Worm (Caenorhabditis elegans) whole organism, L4 larva: ENCODE data around the gene sdz-18.
A peak's percentile ranks its signal among the peaks of the same experiment; 100 is the strongest.

Experiments
- D1046.2 ChIP-seq: fragments of 200-800 bp; sonication (Bioruptor generic); IDR thresholded peaks from 2 replicates; pipeline ENCODE4 v1.3.6; 2022; ENCODE audit warnings: missing genetic modification characterization, missing compliant biosample characterization
- F49E8.2 ChIP-seq: sonication (generic microtip); optimal IDR thresholded peaks from 2 replicates; lab custom pipeline; 2016; ENCODE audit warnings: missing compliant biosample characterization, mild to moderate bottlenecking, missing genetic modification characterization, borderline replicate concordance
- Y48G9A.11 ChIP-seq: fragments of 200-800 bp; sonication (Bioruptor generic); IDR thresholded peaks from 2 replicates; pipeline ENCODE4 v1.3.6; 2022; ENCODE audit warnings: missing genetic modification reagents, missing genetic modification characterization, missing compliant biosample characterization
- Y75B8A.6 ChIP-seq: fragments of 200-800 bp; sonication (Bioruptor generic); IDR thresholded peaks from 2 replicates; pipeline ENCODE4 v1.3.6; 2022; ENCODE audit warnings: missing genetic modification reagents, missing genetic modification characterization, missing compliant biosample characterization
- ZK337.2 ChIP-seq: fragments of 200-800 bp; sonication (Bioruptor generic); IDR thresholded peaks from 2 replicates; pipeline ENCODE4 v1.3.6; 2022; ENCODE audit warnings: missing genetic modification reagents, missing genetic modification characterization, missing compliant biosample characterization
- aha-1 ChIP-seq: fragments of 150-350 bp; peaks from one replicate; lab custom pipeline; 2014; ENCODE audit warnings: missing biosample characterization, missing genetic modification characterization
- attf-4 ChIP-seq: sonication (generic microtip); optimal IDR thresholded peaks from 3 replicates; lab custom pipeline; 2017; ENCODE audit warnings: missing biosample characterization, missing genetic modification characterization
- ceh-28 ChIP-seq: fragments of 150-350 bp; optimal IDR thresholded peaks from 2 replicates; lab custom pipeline; 2014; ENCODE audit warnings: missing biosample characterization, missing genetic modification reagents, missing genetic modification characterization
- ceh-82 ChIP-seq: sonication (generic microtip); optimal IDR thresholded peaks from 2 replicates; lab custom pipeline; 2017; ENCODE audit warnings: missing biosample characterization, missing genetic modification characterization
- cey-2 ChIP-seq: sonication (generic microtip); optimal IDR thresholded peaks from 3 replicates; lab custom pipeline; 2017; ENCODE audit warnings: missing genetic modification characterization, mild to moderate bottlenecking, missing compliant biosample characterization, antibody characterized with exemption, borderline replicate concordance; ENCODE audit not compliant: insufficient read depth
- daf-12 ChIP-seq: fragments of 150-350 bp; optimal IDR thresholded peaks from 2 replicates; lab custom pipeline; 2014; ENCODE audit warnings: missing biosample characterization, missing genetic modification reagents, missing genetic modification characterization
- daf-8 ChIP-seq: fragments of 200-800 bp; sonication (Bioruptor generic); IDR thresholded peaks from 2 replicates; pipeline ENCODE4 v1.3.6; 2022; ENCODE audit warnings: missing genetic modification characterization, missing compliant biosample characterization
- dmd-6 ChIP-seq: fragments of 200-800 bp; sonication (Bioruptor generic); IDR thresholded peaks from 2 replicates; pipeline ENCODE4 v1.3.6; 2022; ENCODE audit warnings: missing genetic modification reagents, missing genetic modification characterization, missing compliant biosample characterization
- duxl-1 ChIP-seq: sonication (generic microtip); optimal IDR thresholded peaks from 2 replicates; lab custom pipeline; 2016; ENCODE audit warnings: mild to moderate bottlenecking, missing genetic modification characterization, moderate library complexity, missing compliant biosample characterization; ENCODE audit not compliant: poor library complexity
- dve-1 ChIP-seq: sonication (generic microtip); optimal IDR thresholded peaks from 2 replicates; lab custom pipeline; 2017; ENCODE audit warnings: antibody characterized with exemption, mild to moderate bottlenecking, missing genetic modification characterization, missing compliant biosample characterization; ENCODE audit not compliant: insufficient read depth
- hif-1 ChIP-seq, 2 experiments: sonication (generic microtip); optimal IDR thresholded peaks; 2 replicates each; lab custom pipeline; 2016 to 2017; ENCODE audit warnings: missing compliant biosample characterization in 2 of 2, missing genetic modification characterization in 2 of 2, missing genetic modification reagents in 2 of 2, missing genotype in 2 of 2, mild to moderate bottlenecking in 1 of 2
- lim-7 ChIP-seq: fragments of 200-800 bp; sonication (Bioruptor generic); IDR thresholded peaks from 2 replicates; pipeline ENCODE4 v1.3.6; 2022; ENCODE audit warnings: missing genetic modification characterization, missing compliant biosample characterization
- lin-1 ChIP-seq: fragments of 200-800 bp; sonication (Bioruptor generic); IDR thresholded peaks from 2 replicates; pipeline ENCODE4 v1.3.6; 2022; ENCODE audit warnings: missing genetic modification reagents, missing genetic modification characterization, missing compliant biosample characterization
- lin-13 ChIP-seq: fragments of 150-350 bp; optimal IDR thresholded peaks from 2 replicates; lab custom pipeline; 2014; ENCODE audit warnings: missing biosample characterization, missing genetic modification reagents, missing genetic modification characterization
- lin-15B ChIP-seq: fragments of 150-350 bp; sonication (generic microtip); optimal IDR thresholded peaks from 3 replicates; lab custom pipeline; 2014; ENCODE audit warnings: missing biosample characterization, missing genetic modification characterization
- lin-29 ChIP-seq: fragments of 200-800 bp; sonication (Bioruptor generic); IDR thresholded peaks from 2 replicates; pipeline ENCODE4 v1.3.6; 2022; ENCODE audit warnings: missing genetic modification reagents, missing genetic modification characterization, missing compliant biosample characterization
- lin-38 ChIP-seq: fragments of 200-800 bp; sonication (Bioruptor generic); IDR thresholded peaks from 2 replicates; pipeline ENCODE4 v1.3.6; 2022; ENCODE audit warnings: missing genetic modification reagents, missing genetic modification characterization, missing compliant biosample characterization
- lin-39 ChIP-seq: fragments of 150-350 bp; optimal IDR thresholded peaks from 2 replicates; lab custom pipeline; 2014; ENCODE audit warnings: missing biosample characterization, missing genetic modification reagents, missing genetic modification characterization
- madf-5 ChIP-seq, 2 experiments: fragments of 200-800 bp; sonication (Bioruptor generic); IDR thresholded peaks; 2 replicates each; pipeline ENCODE4 v1.3.6; 2022; ENCODE audit warnings: missing compliant biosample characterization in 2 of 2, missing genetic modification characterization in 2 of 2
- mes-2 ChIP-seq: sonication (generic microtip); optimal IDR thresholded peaks from 2 replicates; lab custom pipeline; 2016; ENCODE audit warnings: missing genotype, mild to moderate bottlenecking, missing genetic modification characterization, missing compliant biosample characterization; ENCODE audit not compliant: poor library complexity, severe bottlenecking
- nhr-42 ChIP-seq: fragments of 200-800 bp; sonication (Bioruptor generic); IDR thresholded peaks from 2 replicates; pipeline ENCODE4 v1.3.6; 2022; ENCODE audit warnings: missing genetic modification characterization, missing compliant biosample characterization
- php-3 ChIP-seq: fragments of 200-800 bp; sonication (Bioruptor generic); IDR thresholded peaks from 2 replicates; pipeline ENCODE4 v1.3.6; 2022; ENCODE audit warnings: missing genetic modification reagents, missing genetic modification characterization, missing compliant biosample characterization
- saeg-2 ChIP-seq: fragments of 200-800 bp; sonication (Bioruptor generic); IDR thresholded peaks from 2 replicates; pipeline ENCODE4 v1.3.6; 2022; ENCODE audit warnings: missing genetic modification reagents, missing genetic modification characterization, missing compliant biosample characterization
- spr-1 ChIP-seq: sonication (generic microtip); optimal IDR thresholded peaks from 2 replicates; lab custom pipeline; 2016; ENCODE audit warnings: mild to moderate bottlenecking, missing genetic modification characterization, missing compliant biosample characterization
- unc-62 ChIP-seq, 3 experiments: fragments of 150-350 bp in 1 of 3; sonication (generic microtip); optimal IDR thresholded peaks in 2 of 3; peaks in 1 of 3; 1 replicate in 1 of 3; 2 replicates in 2 of 3; lab custom pipeline; 2014 to 2017; ENCODE audit warnings: missing biosample characterization in 3 of 3, missing genetic modification characterization in 3 of 3, missing genetic modification reagents in 3 of 3, missing genotype in 1 of 3
- zfp-2 ChIP-seq: sonication (generic microtip); optimal IDR thresholded peaks from 2 replicates; lab custom pipeline; 2016; ENCODE audit warnings: mild to moderate bottlenecking, missing genetic modification characterization, missing compliant biosample characterization
- zip-2 ChIP-seq: fragments of 150-350 bp; optimal IDR thresholded peaks from 2 replicates; lab custom pipeline; 2014; ENCODE audit warnings: missing biosample characterization, missing genetic modification characterization

sdz-18 gene

ce11 chrII:1725735-1726134, 19.4 kb upstream of the sdz-18 start, which contains the start of gene F45C12.17:
Gene F45C12.17, plus strand, starts transcription at chrII:1726111.
- no peak for TF ChIP-seq dve-1
- TF ChIP-seq aha-1 (tag; lab: Kevin White, UChicago), result peak; percentile 60
- TF ChIP-seq unc-62 (GFP tag; optimal IDR thresholded peaks at IDR 0.05 in 1 of 2; lab: Kevin White, UChicago), result peak in 1 of 2 experiments; percentile 63
- TF ChIP-seq unc-62 (tag; optimal IDR thresholded peaks at IDR 0.05; lab: Kevin White, UChicago), result no peak
- TF ChIP-seq daf-12 (tag; lab: Kevin White, UChicago), result no peak

DNA sequence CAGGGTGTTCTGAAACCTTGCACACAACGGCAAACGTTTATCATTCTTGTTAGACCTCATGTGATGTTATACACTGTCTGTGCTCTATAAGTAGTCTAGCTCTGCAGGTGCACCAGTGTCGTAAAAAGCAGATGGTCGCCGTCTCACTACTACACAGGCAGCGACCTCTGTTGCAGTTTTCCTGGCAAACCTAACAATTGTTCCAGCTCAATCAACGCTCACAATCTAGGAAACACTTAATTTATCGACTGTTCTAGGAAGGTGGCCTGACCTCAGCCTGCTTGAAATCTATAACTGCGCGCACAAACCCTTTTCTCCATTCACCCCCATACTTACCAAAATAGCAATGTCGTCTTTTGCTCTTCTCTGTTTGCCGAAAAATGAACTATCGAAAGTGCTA, 18.0 kb upstream of the sdz-18 start, which contains the start of gene fbxb-11:
Gene fbxb-11 (plus strand): TSS at position 301 of the 400 bp plus-strand sequence.
- TF ChIP-seq unc-62 (GFP tag; optimal IDR thresholded peaks at IDR 0.05 in 1 of 2; lab: Kevin White, UChicago) (no peak), unc-62 (tag; optimal IDR thresholded peaks at IDR 0.05; lab: Kevin White, UChicago) (no peak), hif-1 (tag; optimal IDR thresholded peaks at IDR 0.05; lab: Kevin White, UChicago) (no peak), ceh-28 (tag; lab: Kevin White, UChicago) (no peak), lin-15B (tag; lab: Kevin White, UChicago) (no peak), ZK337.2 (GFP tag; lab: Robert Waterston, UW) (no peak), dmd-6 (no peak), lin-13 (GFP tag; lab: Kevin White, UChicago) (no peak), nhr-42 (GFP tag; lab: Robert Waterston, UW) (no peak), F49E8.2 (tag; lab: Kevin White, UChicago) (no peak), ceh-82 (tag; lab: Kevin White, UChicago) (no peak)

ce11 chrII:1722394-1722793, 16.1 kb upstream of the sdz-18 start, which contains the start of the genes fbxb-5 and btb-8:
Gene fbxb-5, minus strand, starts transcription at chrII:1722494.
Gene btb-8, plus strand, starts transcription at chrII:1722770.
- TF ChIP-seq zfp-2 (no peak), Y75B8A.6 (no peak)
- TF ChIP-seq, all 104 proteins: peak for 0

- TF ChIP-seq lin-38 (no peak), attf-4 (tag; lab: Kevin White, UChicago) (no peak), Y48G9A.11 (GFP tag; lab: Robert Waterston, UW) (no peak), aha-1 (tag; lab: Kevin White, UChicago) (no peak), cey-2 (tag; lab: Kevin White, UChicago) (no peak), lim-7 (no peak), madf-5 (GFP tag; IDR thresholded peaks at IDR 0.05; lab: Robert Waterston, UW) (no peak), saeg-2 (GFP tag; lab: Robert Waterston, UW) (no peak), mes-2 (no peak), lin-39 (no peak)
Observed at ce11 chrII:1719153-1719552, 12.9 kb upstream of the sdz-18 start, which contains the start of gene fbxb-48. Gene fbxb-48, minus strand, starts transcription at chrII:1719253.

ce11 chrII:1714772-1715353, 8.6 kb upstream of the sdz-18 start, which contains the start of gene btb-6:
Gene btb-6, plus strand, starts transcription at chrII:1715303.
- TF ChIP-seq lin-29 (GFP tag; lab: Robert Waterston, UW), result no peak
- TF ChIP-seq zfp-2, result no peak
- TF ChIP-seq duxl-1, result no peak
- TF ChIP-seq lim-7, result no peak
- no peak for TF ChIP-seq F49E8.2 (tag; lab: Kevin White, UChicago)
- no peak for TF ChIP-seq Y48G9A.11 (GFP tag; lab: Robert Waterston, UW)
- no peak for TF ChIP-seq D1046.2
- no peak for TF ChIP-seq zip-2 (tag; lab: Kevin White, UChicago)
- no peak for TF ChIP-seq spr-1 (tag; lab: Kevin White, UChicago)
- TF ChIP-seq php-3 (GFP tag; lab: Robert Waterston, UW), result no peak
- no peak for TF ChIP-seq daf-8 (GFP tag; lab: Robert Waterston, UW)
- TF ChIP-seq lin-1 (GFP tag; lab: Robert Waterston, UW), result no peak
